Worm (Caenorhabditis elegans) whole organism, early embryonic: ENCODE data around the gene C12D8.13.

ENCODE experiments used
- B0310.2 ChIP-seq: sonication (generic microtip); optimal IDR thresholded peaks from 2 replicates; lab custom pipeline; 2016; ENCODE audit warnings: mild to moderate bottlenecking, missing genetic modification characterization, missing compliant biosample characterization
- F13C5.2 ChIP-seq: sonication (generic microtip); optimal IDR thresholded peaks from 2 replicates; lab custom pipeline; 2017; ENCODE audit warnings: mild to moderate bottlenecking, missing genetic modification characterization, inconsistent platforms, missing compliant biosample characterization
- ama-1 ChIP-seq: fragments of 150-350 bp; optimal IDR thresholded peaks from 2 replicates; lab custom pipeline; 2014
- ets-7 ChIP-seq: sonication (generic microtip); optimal IDR thresholded peaks from 2 replicates; lab custom pipeline; 2016; ENCODE audit warnings: missing genotype, missing genetic modification characterization, missing compliant biosample characterization
- flt-1 ChIP-seq: fragments of 200-800 bp; sonication (Bioruptor generic); IDR thresholded peaks from 2 replicates; pipeline ENCODE4 v1.3.6; 2022; ENCODE audit warnings: missing genetic modification characterization, missing compliant biosample characterization
- hmbx-1 ChIP-seq: sonication (generic microtip); optimal IDR thresholded peaks from 2 replicates; lab custom pipeline; 2016; ENCODE audit warnings: mild to moderate bottlenecking, missing genetic modification characterization, missing compliant biosample characterization
- hmg-4 ChIP-seq: fragments of 200-800 bp; sonication (Bioruptor generic); optimal IDR thresholded peaks from 2 replicates; lab custom pipeline; 2018; ENCODE audit warnings: mild to moderate bottlenecking, missing genetic modification characterization, missing compliant biosample characterization
- hnd-1 ChIP-seq: sonication (generic microtip); optimal IDR thresholded peaks from 2 replicates; lab custom pipeline; 2016; ENCODE audit warnings: missing genetic modification characterization, missing compliant biosample characterization
- pes-1 ChIP-seq: fragments of 200-800 bp; sonication (Bioruptor generic); IDR thresholded peaks from 2 replicates; pipeline ENCODE4 v1.3.6; 2022; ENCODE audit warnings: missing genetic modification reagents, missing genetic modification characterization, missing compliant biosample characterization
- scrt-1 ChIP-seq: fragments of 200-800 bp; sonication (Bioruptor generic); IDR thresholded peaks from 2 replicates; pipeline ENCODE4 v1.3.6; 2022; ENCODE audit warnings: missing genetic modification characterization, missing compliant biosample characterization
- tbx-11 ChIP-seq: fragments of 200-800 bp; sonication (Bioruptor generic); IDR thresholded peaks from 2 replicates; pipeline ENCODE4 v1.3.6; 2022; ENCODE audit warnings: missing genetic modification characterization, missing compliant biosample characterization
- tra-4 ChIP-seq: sonication (generic microtip); optimal IDR thresholded peaks from 2 replicates; lab custom pipeline; 2017; ENCODE audit warnings: missing genetic modification characterization, missing compliant biosample characterization

ce11 chrV:10216724-10217123 is 3.8 kb downstream of the C12D8.13 start, which contains the start of gene ZK856.14:
- no peak for TF ChIP-seq ama-1 (lab: Kevin White, UChicago)
- no peak for TF ChIP-seq F13C5.2 (tag; lab: Kevin White, UChicago)
- TF ChIP-seq hmbx-1 (tag; lab: Kevin White, UChicago): no peak
- TF ChIP-seq flt-1: no peak
- TF ChIP-seq ets-7 (tag; lab: Kevin White, UChicago): no peak
- no peak for TF ChIP-seq B0310.2 (tag; lab: Kevin White, UChicago)
- no peak for TF ChIP-seq scrt-1 (GFP tag; lab: Robert Waterston, UW)
- no peak for TF ChIP-seq tra-4 (tag; lab: Kevin White, UChicago)
- no peak for TF ChIP-seq tbx-11 (GFP tag; lab: Robert Waterston, UW)
- no peak for TF ChIP-seq hnd-1 (tag; lab: Kevin White, UChicago)
- TF ChIP-seq hmg-4 (GFP tag; lab: Kevin White, UChicago): no peak
- TF ChIP-seq pes-1 (GFP tag; lab: Robert Waterston, UW): no peak
